Fruit fly (Drosophila melanogaster): ENCODE results near the gene Top1.

Gene Top1

DNA sequence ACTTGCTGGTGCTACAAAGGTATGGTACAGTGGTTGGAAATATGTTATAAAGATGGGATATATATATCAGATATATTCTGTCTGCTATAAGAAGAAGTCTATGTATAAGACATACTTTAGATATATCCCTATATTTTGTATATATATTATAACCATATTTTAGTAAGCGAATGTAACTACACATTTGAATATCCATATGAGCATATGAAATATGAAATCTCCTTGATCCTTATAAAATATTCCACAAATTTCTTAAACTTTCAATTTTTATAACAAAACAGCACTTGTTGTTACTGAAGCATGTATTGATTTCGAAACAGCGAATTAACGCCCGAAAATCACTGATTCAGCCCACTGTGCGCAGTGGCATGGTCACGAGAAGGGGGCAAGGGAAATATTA lies 45.2 kb downstream of the Top1 start (continued):
- TF ChIP-seq chif (GFP tag; optimal IDR thresholded peaks at IDR 0.05) (no peak), Blimp-1 (GFP tag; optimal IDR thresholded peaks at IDR 0.05) (peak; percentile 51)

DNA sequence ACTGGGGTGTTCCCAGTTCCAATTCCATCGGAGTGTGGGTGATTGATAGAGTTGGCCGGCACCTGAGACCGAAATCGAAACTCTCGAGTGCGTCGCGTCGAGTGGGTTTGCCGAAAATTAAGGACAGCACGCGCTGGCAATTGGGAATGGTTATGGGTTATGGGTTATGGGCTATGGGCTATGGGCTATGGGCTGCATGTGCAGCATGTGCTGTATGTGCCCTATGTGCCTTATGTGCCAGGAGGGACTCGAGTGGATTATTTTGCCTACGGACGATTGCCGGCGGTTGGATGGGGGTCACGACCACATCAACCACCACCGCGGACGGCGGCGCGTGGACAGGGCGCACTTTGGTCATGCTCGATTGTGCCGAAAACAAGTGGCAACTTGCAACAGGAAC lies 50.8 kb downstream of the Top1 start:
- peak; percentile 80 for TF ChIP-seq twi (tag; optimal IDR thresholded peaks at IDR 0.05)
- TF ChIP-seq CG18764 (GFP tag; optimal IDR thresholded peaks at IDR 0.05) = no peak
- no peak for TF ChIP-seq CG12219 (GFP tag; optimal IDR thresholded peaks at IDR 0.05)
- no peak for TF ChIP-seq CG4360 (GFP tag; IDR thresholded peaks at IDR 0.05)
- no peak for TF ChIP-seq Dek (tag; optimal IDR thresholded peaks at IDR 0.05)
- TF ChIP-seq schlank (tag; optimal IDR thresholded peaks at IDR 0.05) = no peak
- no peak for TF ChIP-seq kah (GFP tag; optimal IDR thresholded peaks at IDR 0.05)
- TF ChIP-seq CG9727 (GFP tag; optimal IDR thresholded peaks at IDR 0.05) = no peak
- peak; percentile 50 for TF ChIP-seq Hey (tag; optimal IDR thresholded peaks at IDR 0.05)
- TF ChIP-seq gsb (GFP tag; IDR thresholded peaks at IDR 0.05) = no peak
